Worm (Caenorhabditis elegans) whole organism, L1 larva: Measurements from ENCODE around the gene lron-12.
A peak's percentile ranks its signal among the peaks of the same experiment; 100 is the strongest.

Source experiments
- C04F5.9 ChIP-seq: sonication (generic microtip); optimal IDR thresholded peaks from 2 replicates; lab custom pipeline; 2016; ENCODE audit warnings: missing genetic modification characterization, missing compliant biosample characterization
- C16A3.4 ChIP-seq: fragments of 150-350 bp; optimal IDR thresholded peaks from 2 replicates; lab custom pipeline; 2014; ENCODE audit warnings: missing biosample characterization, missing genetic modification characterization
- F16B12.6 ChIP-seq: fragments of 150-350 bp; optimal IDR thresholded peaks from 2 replicates; lab custom pipeline; 2014; ENCODE audit warnings: missing biosample characterization, missing genetic modification characterization
- aly-2 ChIP-seq: fragments of 150-350 bp; optimal IDR thresholded peaks from 2 replicates; lab custom pipeline; 2014; ENCODE audit warnings: missing biosample characterization, missing genetic modification characterization
- dpl-1 ChIP-seq, 3 experiments: fragments of 150-350 bp in 2 of 3; sonication (generic microtip) in 1 of 3; optimal IDR thresholded peaks; 2 replicates each; lab custom pipeline; 2014 to 2017; ENCODE audit warnings: missing biosample characterization in 3 of 3, missing genetic modification characterization in 3 of 3, missing genetic modification reagents in 3 of 3
- dsc-1 ChIP-seq: sonication (generic microtip); optimal IDR thresholded peaks from 2 replicates; lab custom pipeline; 2016; ENCODE audit warnings: mild to moderate bottlenecking, missing genetic modification characterization, missing compliant biosample characterization
- egl-13 ChIP-seq: sonication (generic microtip); optimal IDR thresholded peaks from 2 replicates; lab custom pipeline; 2016; ENCODE audit warnings: missing genotype, missing genetic modification reagents, missing genetic modification characterization, missing compliant biosample characterization
- elt-2 ChIP-seq: sonication (generic microtip); optimal IDR thresholded peaks from 2 replicates; lab custom pipeline; 2016; ENCODE audit warnings: missing genetic modification characterization, mild to moderate bottlenecking, inconsistent platforms, missing compliant biosample characterization, missing genetic modification reagents
- elt-3 ChIP-seq, 6 experiments: fragments of 150-350 bp in 1 of 6; sonication (generic microtip); optimal IDR thresholded peaks; 2 replicates each; lab custom pipeline; 2017 to 2018; ENCODE audit warnings: missing biosample characterization in 6 of 6, missing genetic modification characterization in 6 of 6, inconsistent platforms in 1 of 6
- fkh-4 ChIP-seq: sonication (generic microtip); optimal IDR thresholded peaks from 2 replicates; lab custom pipeline; 2016; ENCODE audit warnings: missing compliant biosample characterization, missing genetic modification characterization, borderline replicate concordance
- fkh-8 ChIP-seq: sonication (generic microtip); optimal IDR thresholded peaks from 2 replicates; lab custom pipeline; 2016; ENCODE audit warnings: mild to moderate bottlenecking, missing genetic modification characterization, missing compliant biosample characterization
- fos-1 ChIP-seq: fragments of 150-350 bp; optimal IDR thresholded peaks from 2 replicates; lab custom pipeline; 2014; ENCODE audit warnings: missing biosample characterization, missing genetic modification characterization
- grh-1 ChIP-seq: fragments of 200-800 bp; sonication (Bioruptor generic); IDR thresholded peaks from 2 replicates; pipeline ENCODE4 v1.3.6; 2022; ENCODE audit warnings: missing genetic modification reagents, missing genetic modification characterization, missing compliant biosample characterization
- hlh-17 ChIP-seq: fragments of 200-800 bp; sonication (Bioruptor generic); optimal IDR thresholded peaks from 2 replicates; lab custom pipeline; 2018; ENCODE audit warnings: missing genetic modification characterization, mild to moderate bottlenecking, missing compliant biosample characterization, moderate library complexity, borderline replicate concordance
- hlh-4 ChIP-seq: sonication (generic microtip); optimal IDR thresholded peaks from 2 replicates; lab custom pipeline; 2016; ENCODE audit warnings: mild to moderate bottlenecking, missing genetic modification characterization, missing compliant biosample characterization
- isw-1 ChIP-seq: fragments of 200-800 bp; sonication (Bioruptor generic); IDR thresholded peaks from 2 replicates; pipeline ENCODE4 v1.3.6; 2022; ENCODE audit warnings: missing genetic modification characterization, missing compliant biosample characterization
- lin-13 ChIP-seq: fragments of 150-350 bp; optimal IDR thresholded peaks from 2 replicates; lab custom pipeline; 2014; ENCODE audit warnings: missing biosample characterization, missing genetic modification reagents, missing genetic modification characterization
- lin-14 ChIP-seq: fragments of 200-800 bp; sonication (Bioruptor generic); optimal IDR thresholded peaks from 2 replicates; lab custom pipeline; 2018; ENCODE audit warnings: mild to moderate bottlenecking, missing genetic modification characterization, moderate library complexity, missing compliant biosample characterization
- lin-15B ChIP-seq: fragments of 150-350 bp; sonication (generic microtip); optimal IDR thresholded peaks from 3 replicates; lab custom pipeline; 2014; ENCODE audit warnings: missing biosample characterization, missing genetic modification characterization
- lir-3 ChIP-seq: sonication (generic microtip); optimal IDR thresholded peaks from 2 replicates; lab custom pipeline; 2016; ENCODE audit warnings: mild to moderate bottlenecking, missing genetic modification characterization, moderate library complexity, missing compliant biosample characterization; ENCODE audit not compliant: poor library complexity
- lsy-2 ChIP-seq, 2 experiments: fragments of 150-350 bp; optimal IDR thresholded peaks; 2 replicates each; lab custom pipeline; 2014; ENCODE audit warnings: missing biosample characterization in 2 of 2, missing genetic modification characterization in 2 of 2
- nhr-12 ChIP-seq: sonication (generic microtip); optimal IDR thresholded peaks from 2 replicates; lab custom pipeline; 2017; ENCODE audit warnings: missing biosample characterization, missing genetic modification characterization
- nhr-237 ChIP-seq: fragments of 150-350 bp; optimal IDR thresholded peaks from 2 replicates; lab custom pipeline; 2014; ENCODE audit warnings: missing biosample characterization, missing genetic modification characterization
- nhr-28 ChIP-seq: fragments of 150-350 bp; optimal IDR thresholded peaks from 2 replicates; lab custom pipeline; 2014; ENCODE audit warnings: missing biosample characterization, missing genetic modification characterization
- nhr-47 ChIP-seq: sonication (generic microtip); optimal IDR thresholded peaks from 2 replicates; lab custom pipeline; 2016; ENCODE audit warnings: mild to moderate bottlenecking, missing genetic modification characterization, moderate library complexity, missing compliant biosample characterization
- nhr-71 ChIP-seq: sonication (generic microtip); optimal IDR thresholded peaks from 2 replicates; lab custom pipeline; 2016; ENCODE audit warnings: mild to moderate bottlenecking, missing genetic modification characterization, moderate library complexity, missing compliant biosample characterization
- nhr-85 ChIP-seq: sonication (generic microtip); peaks from one replicate; lab custom pipeline; 2016; ENCODE audit warnings: missing genetic modification characterization, inconsistent platforms, missing compliant biosample characterization
- nhr-90 ChIP-seq: sonication (generic microtip); optimal IDR thresholded peaks from 2 replicates; lab custom pipeline; 2016; ENCODE audit warnings: mild to moderate bottlenecking, missing genetic modification characterization, missing compliant biosample characterization; ENCODE audit not compliant: poor library complexity
- pag-3 ChIP-seq: sonication (generic microtip); optimal IDR thresholded peaks from 2 replicates; lab custom pipeline; 2017; ENCODE audit warnings: missing genetic modification characterization, mild to moderate bottlenecking, missing compliant biosample characterization, antibody characterized with exemption, borderline replicate concordance; ENCODE audit not compliant: insufficient read depth
- pax-3 ChIP-seq: fragments of 200-800 bp; sonication (Bioruptor generic); optimal IDR thresholded peaks from 2 replicates; lab custom pipeline; 2018; ENCODE audit warnings: mild to moderate bottlenecking, missing genetic modification characterization, moderate library complexity, missing compliant biosample characterization
- rnt-1 ChIP-seq: sonication (generic microtip); optimal IDR thresholded peaks from 2 replicates; lab custom pipeline; 2016; ENCODE audit warnings: mild to moderate bottlenecking, missing genetic modification characterization, moderate library complexity, missing compliant biosample characterization
- skn-1 ChIP-seq: fragments of 150-350 bp; optimal IDR thresholded peaks from 2 replicates; lab custom pipeline; 2014; ENCODE audit warnings: missing biosample characterization, missing genetic modification characterization
- snpc-4 ChIP-seq: fragments of 150-350 bp; optimal IDR thresholded peaks from 2 replicates; lab custom pipeline; 2014; ENCODE audit warnings: missing biosample characterization, missing genetic modification characterization
- sox-4 ChIP-seq: sonication (generic microtip); optimal IDR thresholded peaks from 2 replicates; lab custom pipeline; 2016; ENCODE audit warnings: missing genetic modification characterization, missing compliant biosample characterization
- sptf-1 ChIP-seq: fragments of 150-350 bp; optimal IDR thresholded peaks from 2 replicates; lab custom pipeline; 2014; ENCODE audit warnings: missing biosample characterization, missing genetic modification characterization
- swsn-7 ChIP-seq: sonication (generic microtip); optimal IDR thresholded peaks from 2 replicates; lab custom pipeline; 2016; ENCODE audit warnings: missing genetic modification characterization, missing compliant biosample characterization
- tbx-2 ChIP-seq: sonication (generic microtip); optimal IDR thresholded peaks from 2 replicates; lab custom pipeline; 2016; ENCODE audit warnings: missing genetic modification characterization, missing compliant biosample characterization
- tlp-1 ChIP-seq: fragments of 150-350 bp; optimal IDR thresholded peaks from 2 replicates; lab custom pipeline; 2014; ENCODE audit warnings: missing biosample characterization, missing genetic modification characterization
- unc-130 ChIP-seq: fragments of 150-350 bp; optimal IDR thresholded peaks from 2 replicates; lab custom pipeline; 2017; ENCODE audit warnings: missing biosample characterization, missing genetic modification characterization, inconsistent platforms
- unc-98 ChIP-seq: fragments of 200-800 bp; sonication (Bioruptor generic); IDR thresholded peaks from 2 replicates; pipeline ENCODE4 v1.3.6; 2022; ENCODE audit warnings: missing genetic modification characterization, missing compliant biosample characterization
- vab-15 ChIP-seq: sonication (generic microtip); optimal IDR thresholded peaks from 2 replicates; lab custom pipeline; 2017; ENCODE audit warnings: missing genotype, mild to moderate bottlenecking, missing genetic modification characterization, missing compliant biosample characterization
- xbp-1 ChIP-seq: sonication (generic microtip); optimal IDR thresholded peaks from 2 replicates; lab custom pipeline; 2016; ENCODE audit warnings: missing genetic modification characterization, missing compliant biosample characterization
- zag-1 ChIP-seq: fragments of 150-350 bp; optimal IDR thresholded peaks from 2 replicates; lab custom pipeline; 2014; ENCODE audit warnings: missing biosample characterization, missing genetic modification characterization

Gene lron-12

ce11 chrIII:12084749-12085307 lies 33.5 kb downstream of the lron-12 start:
- no peak for TF ChIP-seq lin-15B (tag; lab: Kevin White, UChicago)
- no peak for TF ChIP-seq pag-3 (tag; lab: Kevin White, UChicago)
- TF ChIP-seq aly-2 (tag; lab: Kevin White, UChicago) = no peak
- no peak for TF ChIP-seq rnt-1 (tag; lab: Kevin White, UChicago)
- no peak for TF ChIP-seq zag-1 (tag; lab: Kevin White, UChicago)
- TF ChIP-seq grh-1 (GFP tag; lab: Robert Waterston, UW) = no peak
- TF ChIP-seq skn-1 = no peak
- TF ChIP-seq nhr-47 (tag; lab: Kevin White, UChicago) = no peak
- TF ChIP-seq elt-2 (tag; lab: Kevin White, UChicago) = peak; percentile 63
- TF ChIP-seq unc-130 (tag; lab: Kevin White, UChicago) = no peak
- TF ChIP-seq xbp-1 (tag; lab: Kevin White, UChicago) = no peak
- no peak for TF ChIP-seq nhr-90 (tag; lab: Kevin White, UChicago)
- no peak for TF ChIP-seq hlh-4 (tag; lab: Kevin White, UChicago)
- no peak for TF ChIP-seq swsn-7 (tag; lab: Kevin White, UChicago)
- no peak for TF ChIP-seq fkh-4 (tag; lab: Kevin White, UChicago)
- TF ChIP-seq nhr-28 = no peak
- no peak for TF ChIP-seq C04F5.9 (tag; lab: Kevin White, UChicago)
- TF ChIP-seq nhr-71 (tag; lab: Kevin White, UChicago) = peak; percentile 8
- TF ChIP-seq unc-98 (GFP tag; lab: Robert Waterston, UW) = no peak
- peak; percentile 19 for TF ChIP-seq lin-14 (GFP tag; lab: Kevin White, UChicago)
- no peak for TF ChIP-seq isw-1 (GFP tag; lab: Robert Waterston, UW)
- TF ChIP-seq fos-1 (tag; lab: Kevin White, UChicago) = no peak
- no peak for TF ChIP-seq snpc-4 (tag; lab: Kevin White, UChicago)
- no peak for TF ChIP-seq tbx-2 (tag; lab: Kevin White, UChicago)
- TF ChIP-seq egl-13 (tag; lab: Kevin White, UChicago) = no peak
- TF ChIP-seq elt-3 (tag; optimal IDR thresholded peaks at IDR 0.05; lab: Kevin White, UChicago) = peak in 1 of 6 experiments; percentile 11
- TF ChIP-seq vab-15 = no peak
- no peak for TF ChIP-seq lin-13 (GFP tag; lab: Kevin White, UChicago)
- TF ChIP-seq dsc-1 = peak; percentile 8
- TF ChIP-seq fkh-8 (tag; lab: Kevin White, UChicago) = no peak
- no peak for TF ChIP-seq tlp-1 (tag; lab: Kevin White, UChicago)
- no peak for TF ChIP-seq sox-4 (tag; lab: Kevin White, UChicago)
- no peak for TF ChIP-seq lir-3 (tag; lab: Kevin White, UChicago)
- peak; percentile 10 to 70 for TF ChIP-seq lsy-2 (tag; optimal IDR thresholded peaks at IDR 0.05; lab: Kevin White, UChicago)
- no peak for TF ChIP-seq nhr-12 (tag; lab: Kevin White, UChicago)
- TF ChIP-seq nhr-237 (tag; lab: Kevin White, UChicago) = no peak

ce11 chrIII:12084216-12084615 lies 34.1 kb downstream of the lron-12 start, which contains the start of gene nob-1:
nob-1 (minus strand) TSS chrIII:12084316.
- TF ChIP-seq C16A3.4 = no peak
- TF ChIP-seq nhr-85 = no peak
- TF ChIP-seq elt-3 (tag; optimal IDR thresholded peaks at IDR 0.05; lab: Kevin White, UChicago) = no peak
- no peak for TF ChIP-seq dpl-1 (GFP tag; optimal IDR thresholded peaks at IDR 0.05; lab: Kevin White, UChicago)
- TF ChIP-seq sptf-1 (tag; lab: Kevin White, UChicago) = no peak
- TF ChIP-seq isw-1 (GFP tag; lab: Robert Waterston, UW) = no peak
- TF ChIP-seq nhr-28 = no peak
- no peak for TF ChIP-seq pax-3 (tag; lab: Kevin White, UChicago)
- TF ChIP-seq hlh-17 (GFP tag; lab: Kevin White, UChicago) = no peak
- TF ChIP-seq unc-98 (GFP tag; lab: Robert Waterston, UW) = no peak
- TF ChIP-seq F16B12.6 (tag; lab: Kevin White, UChicago) = no peak
- TF ChIP-seq fos-1 (tag; lab: Kevin White, UChicago) = no peak
